Worm (Caenorhabditis elegans): ENCODE results near the gene fipr-12.

ce11 chrV:9985227-9985864 lies 42.2 kb downstream of the fipr-12 start:
- TF ChIP-seq nhr-237 (tag; optimal IDR thresholded peaks at IDR 0.05) (no peak), lin-13 (tag; optimal IDR thresholded peaks at IDR 0.05) (no peak), pha-4 (tag; optimal IDR thresholded peaks at IDR 0.05) (no peak), nhr-28 (tag; optimal IDR thresholded peaks at IDR 0.05) (no peak), nhr-12 (tag; optimal IDR thresholded peaks at IDR 0.05) (no peak), sptf-1 (tag; optimal IDR thresholded peaks at IDR 0.05) (no peak), ztf-11 (tag; optimal IDR thresholded peaks at IDR 0.05) (no peak), nhr-2 (tag; optimal IDR thresholded peaks at IDR 0.05) (no peak), lsy-2 (tag; optimal IDR thresholded peaks at IDR 0.05) (no peak), snpc-4 (tag; optimal IDR thresholded peaks at IDR 0.05) (no peak), unc-120 (tag; optimal IDR thresholded peaks at IDR 0.05; ENCODE audit: poor library complexity, severe bottlenecking) (no peak), nhr-76 (tag; optimal IDR thresholded peaks at IDR 0.05) (no peak)
